Fruit fly (Drosophila melanogaster): ENCODE measurements around the gene Nedd4.

Nedd4 gene

DNA sequence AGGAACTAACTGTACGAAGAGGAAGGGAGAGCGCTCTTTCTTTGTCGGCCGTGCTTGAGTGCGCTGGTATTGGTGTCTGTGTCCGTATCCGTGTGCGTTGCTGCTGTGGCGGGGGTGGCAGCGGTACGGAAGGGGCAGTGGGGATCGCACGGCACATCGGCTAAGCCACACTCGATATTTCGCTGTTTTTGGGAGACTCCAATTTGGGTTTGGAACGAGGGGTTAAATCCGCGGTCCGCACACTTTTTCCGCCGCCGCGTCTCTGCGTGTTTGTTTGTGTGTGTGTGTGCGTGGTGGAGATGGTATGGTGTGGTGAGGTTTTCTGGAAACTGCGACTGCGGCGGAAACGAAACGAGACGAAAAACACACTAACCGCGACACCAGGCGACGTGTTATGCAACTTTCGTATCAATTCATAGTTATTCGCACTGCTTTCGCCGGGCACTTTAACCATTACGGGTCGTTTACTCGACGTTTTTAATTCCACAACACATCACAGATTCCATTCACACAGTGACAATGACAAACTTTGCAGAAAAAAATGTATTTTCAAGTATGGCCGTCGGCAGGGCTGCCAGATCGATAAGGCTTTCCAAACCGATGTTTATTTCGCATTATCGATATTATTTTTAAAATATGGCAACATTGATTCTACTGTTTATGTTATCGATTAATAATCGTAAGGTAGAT lies 27.5 kb downstream of the Nedd4 start, which contains the start of gene CycT (continued):
- TF ChIP-seq CG4707 (GFP tag; optimal IDR thresholded peaks at IDR 0.05) (peak; percentile 24), CG3726 (GFP tag; IDR thresholded peaks at IDR 0.05) (no peak), slou (GFP tag; optimal IDR thresholded peaks at IDR 0.05) (no peak), br (optimal IDR thresholded peaks at IDR 0.05) (no peak), Fer3 (tag; optimal IDR thresholded peaks at IDR 0.05) (peak; percentile 45), CG3838 (GFP tag; optimal IDR thresholded peaks at IDR 0.05) (no peak), seq (GFP tag; IDR thresholded peaks at IDR 0.05) (0 out of 2 replicates have a peak, but pooled peaks have one; percentile 19), CG1233 (GFP tag; optimal IDR thresholded peaks at IDR 0.05) (peak; percentile 59), Doc3 (GFP tag; IDR thresholded peaks at IDR 0.05; ENCODE audit: partially characterized antibody) (peak; percentile 82), Jarid2 (GFP tag; optimal IDR thresholded peaks at IDR 0.05) (no peak), zfh1 (GFP tag; IDR thresholded peaks at IDR 0.05) (no peak), CG9727 (GFP tag; optimal IDR thresholded peaks at IDR 0.05) (peak; percentile 58), CG32772 (GFP tag; IDR thresholded peaks at IDR 0.05) (peak; percentile 37; the same call in 1 of the 2 replicates), CG7987 (GFP tag; optimal IDR thresholded peaks at IDR 0.05) (peak; percentile 62), ERR (GFP tag; optimal IDR thresholded peaks at IDR 0.05) (no peak), CG1529 (GFP tag; optimal IDR thresholded peaks at IDR 0.05) (peak; percentile 5), Atf6 (GFP tag; IDR thresholded peaks at IDR 0.05) (peak; percentile 25; the same call in 1 of the 2 replicates), CG12071 (GFP tag; optimal IDR thresholded peaks at IDR 0.05) (no peak), trh (GFP tag; optimal IDR thresholded peaks at IDR 0.05) (no peak), trem (tag; optimal IDR thresholded peaks at IDR 0.05) (peak; percentile 73), CG32767 (GFP tag; IDR thresholded peaks at IDR 0.05) (peak; percentile 48), CG11560 (tag; IDR thresholded peaks at IDR 0.05) (peak; percentile 75; the same call in 2 of the 3 replicates), CG34422 (GFP tag; IDR thresholded peaks at IDR 0.05) (peak; percentile 56; the same call in 2 of the 3 replicates), zen2 (GFP tag; IDR thresholded peaks at IDR 0.05; ENCODE audit: partially characterized antibody) (peak; percentile 83), sob (GFP tag; IDR thresholded peaks at IDR 0.05) (peak; percentile 19; the same call in 1 of the 2 replicates), schlank (tag; optimal IDR thresholded peaks at IDR 0.05) (no peak), sd (tag; optimal IDR thresholded peaks at IDR 0.05) (peak; percentile 72), dmrt99B (tag; optimal IDR thresholded peaks at IDR 0.05) (no peak), CG16813 (GFP tag; IDR thresholded peaks at IDR 0.05; ENCODE audit: partially characterized antibody) (peak; percentile 92), Sox102F (GFP tag; optimal IDR thresholded peaks at IDR 0.05) (no peak), chif (GFP tag; optimal IDR thresholded peaks at IDR 0.05) (no peak), CG2202 (tag; optimal IDR thresholded peaks at IDR 0.05) (no peak), Gug (GFP tag; IDR thresholded peaks at IDR 0.05) (no peak), Trl (optimal IDR thresholded peaks at IDR 0.05) (no peak), Trl (GFP tag; optimal IDR thresholded peaks at IDR 0.05) (no peak), CG2199 (GFP tag; IDR thresholded peaks at IDR 0.05) (peak; percentile 37; the same call in 1 of the 3 replicates), CG13296 (GFP tag; optimal IDR thresholded peaks at IDR 0.05) (peak; percentile 79), CG6765 (GFP tag; optimal IDR thresholded peaks at IDR 0.05) (peak; percentile 83), CG14441 (GFP tag; IDR thresholded peaks at IDR 0.05) (no peak), eve (GFP tag; optimal IDR thresholded peaks at IDR 0.05) (no peak), inv (GFP tag; IDR thresholded peaks at IDR 0.05; ENCODE audit: partially characterized antibody) (peak; percentile 84), sqz (GFP tag; optimal IDR thresholded peaks at IDR 0.05) (peak; percentile 95), CG12236 (GFP tag; optimal IDR thresholded peaks at IDR 0.05) (no peak), CG11723 (GFP tag; optimal IDR thresholded peaks at IDR 0.05) (no peak), CG14014 (GFP tag; IDR thresholded peaks at IDR 0.05) (no peak), sima (GFP tag; optimal IDR thresholded peaks at IDR 0.05) (no peak), CG17385 (GFP tag; optimal IDR thresholded peaks at IDR 0.05) (peak; percentile 52), Oli (tag; optimal IDR thresholded peaks at IDR 0.05) (no peak), CG9876 (GFP tag; optimal IDR thresholded peaks at IDR 0.05) (no peak), Ravus (GFP tag; IDR thresholded peaks at IDR 0.05) (no peak)
